Fruit fly (Drosophila melanogaster): Measurements from ENCODE around the gene CG4440.
A peak's percentile ranks its signal among the peaks of the same experiment; 100 is the strongest.

The CG4440 gene

DNA sequence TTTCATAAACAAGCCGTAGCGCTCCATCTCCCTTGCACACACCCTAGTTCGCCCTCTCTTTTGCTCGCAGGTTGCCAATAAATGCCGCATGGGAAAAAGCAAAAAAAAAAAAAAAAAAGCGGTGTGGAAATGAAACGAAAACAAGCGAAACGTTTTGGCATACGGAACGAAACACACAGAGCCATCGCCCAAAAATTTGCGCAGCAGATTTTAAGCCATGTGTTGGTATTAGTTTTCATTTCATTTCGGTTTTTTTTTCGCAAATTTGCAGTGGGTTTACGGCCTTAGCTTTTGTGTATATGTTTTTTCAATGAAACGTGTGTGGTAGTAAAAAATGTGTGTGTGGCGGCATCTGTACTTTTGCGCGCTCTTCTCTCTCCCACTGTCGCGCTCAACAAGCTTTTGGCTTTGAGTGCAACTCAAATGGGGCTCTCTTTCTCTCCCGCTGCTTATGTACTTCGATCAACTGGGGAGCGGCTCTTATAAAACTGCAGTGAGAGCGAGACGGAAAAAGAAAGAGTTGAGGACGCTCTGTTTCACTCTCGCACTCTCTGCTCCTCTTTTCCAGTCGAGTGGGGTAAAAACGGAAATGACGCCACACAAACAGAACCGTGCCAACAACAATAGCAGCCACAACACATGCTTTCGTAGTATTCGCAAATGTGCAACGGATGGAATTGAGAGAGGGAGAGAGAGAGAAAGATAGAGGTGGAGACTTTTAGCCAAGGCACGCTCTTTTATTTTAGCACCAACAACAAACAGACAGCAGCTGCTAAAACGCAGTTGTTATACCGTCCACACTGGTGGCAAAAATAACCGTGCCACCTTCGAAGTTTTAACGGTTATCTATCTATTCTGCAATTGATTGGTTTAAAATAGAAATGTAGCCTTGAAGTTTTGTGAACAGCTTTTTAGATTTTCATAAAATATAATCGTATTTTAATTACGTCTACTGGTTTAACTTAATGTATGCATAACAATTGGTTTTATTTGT lies 45.1 kb upstream of the CG4440 start:
- TF ChIP-seq tup (GFP tag; optimal IDR thresholded peaks at IDR 0.05) (no peak), CG10543 (GFP tag; optimal IDR thresholded peaks at IDR 0.05) (peak; percentile 36), wor (GFP tag; IDR thresholded peaks at IDR 0.05) (no peak), sna (GFP tag; IDR thresholded peaks at IDR 0.05; ENCODE audit: partially characterized antibody) (no peak), amos (GFP tag; IDR thresholded peaks at IDR 0.05; ENCODE audit: partially characterized antibody) (no peak), CG10147 (GFP tag; optimal IDR thresholded peaks at IDR 0.05) (peak; percentile 48), E2f2 (GFP tag; IDR thresholded peaks at IDR 0.05) (no peak), CrebB (tag; optimal IDR thresholded peaks at IDR 0.05) (peak; percentile 57), CG12942 (GFP tag; optimal IDR thresholded peaks at IDR 0.05) (peak; percentile 23), CG7987 (GFP tag; optimal IDR thresholded peaks at IDR 0.05) (peak; percentile 72), CG15269 (tag; optimal IDR thresholded peaks at IDR 0.05) (peak; percentile 77), CG8924 (tag; optimal IDR thresholded peaks at IDR 0.05) (peak; percentile 36), CG34224 (GFP tag; IDR thresholded peaks at IDR 0.05; ENCODE audit: partially characterized antibody) (no peak), gcm (GFP tag; optimal IDR thresholded peaks at IDR 0.05) (peak; percentile 2), CG2129 (GFP tag; IDR thresholded peaks at IDR 0.05; ENCODE audit: partially characterized antibody) (no peak), dmrt99B (tag; optimal IDR thresholded peaks at IDR 0.05) (peak; percentile 58), CG4424 (GFP tag; optimal IDR thresholded peaks at IDR 0.05) (peak; percentile 39), CG18619 (GFP tag; optimal IDR thresholded peaks at IDR 0.05) (peak; percentile 23), CG6683 (GFP tag; optimal IDR thresholded peaks at IDR 0.05) (peak; percentile 33), CG4730 (GFP tag; IDR thresholded peaks at IDR 0.05) (no peak), Oli (tag; optimal IDR thresholded peaks at IDR 0.05) (peak; percentile 56), ind (GFP tag; optimal IDR thresholded peaks at IDR 0.05) (peak; percentile 50), CG12769 (tag; optimal IDR thresholded peaks at IDR 0.05) (peak; percentile 79), ac (GFP tag; optimal IDR thresholded peaks at IDR 0.05) (peak; percentile 9), Kr (GFP tag; optimal IDR thresholded peaks at IDR 0.05) (peak; percentile 96), org-1 (GFP tag; optimal IDR thresholded peaks at IDR 0.05) (peak; percentile 52), Hr51 (GFP tag; optimal IDR thresholded peaks at IDR 0.05) (peak; percentile 10 to 72), dm (GFP tag; optimal IDR thresholded peaks at IDR 0.05) (peak; percentile 47), CG8388 (GFP tag; optimal IDR thresholded peaks at IDR 0.05) (peak; percentile 54), NC2β (GFP tag; optimal IDR thresholded peaks at IDR 0.05) (no peak), wek (GFP tag; optimal IDR thresholded peaks at IDR 0.05) (peak; percentile 69), lab (GFP tag; optimal IDR thresholded peaks at IDR 0.05) (peak; percentile 85), bcd (GFP tag; optimal IDR thresholded peaks at IDR 0.05) (peak; percentile 23), gem (tag; optimal IDR thresholded peaks at IDR 0.05) (peak; percentile 70), bowl (GFP tag; IDR thresholded peaks at IDR 0.05) (no peak), CG17359 (tag; optimal IDR thresholded peaks at IDR 0.05) (peak; percentile 54), Meics (GFP tag; optimal IDR thresholded peaks at IDR 0.05) (peak; percentile 68), Fer3 (tag; optimal IDR thresholded peaks at IDR 0.05) (peak; percentile 47), maf-S (GFP tag; optimal IDR thresholded peaks at IDR 0.05) (peak; percentile 8), otp (GFP tag; IDR thresholded peaks at IDR 0.05) (no peak), Blimp-1 (GFP tag; optimal IDR thresholded peaks at IDR 0.05) (peak; percentile 13), crp (GFP tag; optimal IDR thresholded peaks at IDR 0.05) (peak in 1 of 2 experiments; percentile 56), lilli (GFP tag; optimal IDR thresholded peaks at IDR 0.05) (peak; percentile 64), CG2116 (GFP tag; optimal IDR thresholded peaks at IDR 0.05) (peak; percentile 20), Gug (GFP tag; IDR thresholded peaks at IDR 0.05) (0 out of 4 replicates have a peak, but pooled peaks have one; percentile 5), tio (GFP tag; optimal IDR thresholded peaks at IDR 0.05) (peak; percentile 26)
